Worm (Caenorhabditis elegans): ENCODE measurements around the gene Y55B1AR.4.

Y55B1AR.4 gene

DNA sequence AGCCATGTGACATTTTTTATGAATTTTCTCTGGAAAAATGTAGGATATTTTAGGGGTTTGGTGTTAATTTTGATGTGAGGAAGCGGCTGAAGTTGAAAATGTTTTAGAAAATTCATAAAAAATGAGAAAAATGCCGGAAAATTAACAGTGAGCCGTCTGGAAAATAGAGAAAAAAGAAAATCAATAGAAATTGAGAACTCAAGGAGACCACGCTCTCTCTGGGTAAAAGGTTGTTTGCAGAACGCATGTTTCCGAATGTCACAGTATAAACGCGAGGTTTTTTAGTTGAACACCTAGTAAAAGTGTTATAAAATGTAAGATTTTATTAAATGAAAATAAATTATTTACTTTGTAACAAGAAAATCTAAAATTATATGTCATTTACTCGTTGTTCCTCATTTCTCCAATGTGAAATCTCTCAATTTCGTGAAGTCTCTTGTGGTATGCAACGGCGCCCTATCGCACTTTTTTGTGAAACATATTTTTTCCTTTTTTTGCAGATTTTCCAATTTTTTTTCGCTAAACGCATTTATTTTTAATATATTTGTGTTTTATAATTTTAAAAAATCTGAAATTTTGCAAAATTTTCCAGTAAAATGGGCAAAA, 35.0 kb upstream of the Y55B1AR.4 start, which contains the start of the genes tag-266 and tag-267 (continued):
- TF ChIP-seq mes-4 (tag; optimal IDR thresholded peaks at IDR 0.05) (no peak), rpc-1 (optimal IDR thresholded peaks at IDR 0.05) (no peak), rpc-1 (tag; optimal IDR thresholded peaks at IDR 0.05) (no peak), pbrm-1 (GFP tag; IDR thresholded peaks at IDR 0.05) (no peak), ama-1 (optimal IDR thresholded peaks at IDR 0.05) (no peak), ama-1 (GFP tag; optimal IDR thresholded peaks at IDR 0.05) (no peak), ets-4 (GFP tag; optimal IDR thresholded peaks at IDR 0.05) (no peak), madf-6 (GFP tag; IDR thresholded peaks at IDR 0.05) (no peak), dpl-1 (GFP tag; optimal IDR thresholded peaks at IDR 0.05) (no peak), ceh-91 (GFP tag; IDR thresholded peaks at IDR 0.05) (no peak), somi-1 (GFP tag; optimal IDR thresholded peaks at IDR 0.05) (no peak), egrh-3 (GFP tag; IDR thresholded peaks at IDR 0.05) (0 out of 2 replicates have a peak, but pooled peaks have one; percentile 16), madf-10 (tag; optimal IDR thresholded peaks at IDR 0.05) (peak; percentile 71), ccch-3 (GFP tag; optimal IDR thresholded peaks at IDR 0.05) (peak; percentile 51), pha-4 (tag; optimal IDR thresholded peaks at IDR 0.05) (no peak), nhr-90 (tag; optimal IDR thresholded peaks at IDR 0.05) (no peak), rcor-1 (GFP tag; IDR thresholded peaks at IDR 0.05) (no peak), atf-7 (tag; optimal IDR thresholded peaks at IDR 0.05) (no peak), B0261.1 (tag; optimal IDR thresholded peaks at IDR 0.05) (peak; percentile 6), F57A8.1 (GFP tag; optimal IDR thresholded peaks at IDR 0.05) (no peak), ceh-40 (GFP tag; IDR thresholded peaks at IDR 0.05) (no peak), sptf-2 (GFP tag; optimal IDR thresholded peaks at IDR 0.05) (no peak), B0336.3 (GFP tag; IDR thresholded peaks at IDR 0.05) (no peak), F49E8.2 (tag; optimal IDR thresholded peaks at IDR 0.05; ENCODE audit: insufficient read depth) (no peak), ceh-100 (GFP tag; IDR thresholded peaks at IDR 0.05) (peak; percentile 97), ztf-3 (GFP tag; optimal IDR thresholded peaks at IDR 0.05) (no peak), attf-3 (GFP tag; conservative IDR thresholded peaks at IDR 0.05) (no peak), F39B2.1 (GFP tag; IDR thresholded peaks at IDR 0.05) (no peak), ceh-27 (GFP tag; optimal IDR thresholded peaks at IDR 0.05) (peak; percentile 60), B0019.2 (GFP tag; conservative IDR thresholded peaks at IDR 0.05) (0 out of 2 replicates have a peak, but pooled peaks have one; percentile 31), let-526 (GFP tag; IDR thresholded peaks at IDR 0.05) (no peak), athp-1 (tag; optimal IDR thresholded peaks at IDR 0.05) (peak; percentile 53), sea-2 (GFP tag; IDR thresholded peaks at IDR 0.05) (no peak), ZK185.1 (tag; optimal IDR thresholded peaks at IDR 0.05; ENCODE audit: poor library complexity, severe bottlenecking) (no peak), attf-6 (GFP tag; IDR thresholded peaks at IDR 0.05) (no peak), attf-5 (GFP tag; optimal IDR thresholded peaks at IDR 0.05) (peak; percentile 84), let-607 (tag; optimal IDR thresholded peaks at IDR 0.05) (peak in 1 of 2 experiments; percentile 25), F23B12.7 (tag; optimal IDR thresholded peaks at IDR 0.05; ENCODE audit: insufficient read depth) (no peak), B0035.1 (tag; optimal IDR thresholded peaks at IDR 0.05) (no peak), F10E7.11 (tag; optimal IDR thresholded peaks at IDR 0.05) (no peak), K11D2.4 (GFP tag; IDR thresholded peaks at IDR 0.05) (no peak), C06A6.2 (GFP tag; conservative IDR thresholded peaks at IDR 0.05) (no peak), hlh-12 (tag; optimal IDR thresholded peaks at IDR 0.05) (no peak), lin-40 (tag; optimal IDR thresholded peaks at IDR 0.05) (peak; percentile 68), tbx-9 (tag; optimal IDR thresholded peaks at IDR 0.05; ENCODE audit: borderline replicate concordance) (no peak), dox-1 (GFP tag; IDR thresholded peaks at IDR 0.05) (peak; percentile 59), aptf-3 (GFP tag; IDR thresholded peaks at IDR 0.05) (no peak), egl-44 (GFP tag; IDR thresholded peaks at IDR 0.05) (no peak), nhr-120 (GFP tag; IDR thresholded peaks at IDR 0.05) (no peak), egl-18 (GFP tag; IDR thresholded peaks at IDR 0.05) (no peak)
